Fruit fly (Drosophila melanogaster): ENCODE results near the gene Gr28b.

The Gr28b gene

DNA sequence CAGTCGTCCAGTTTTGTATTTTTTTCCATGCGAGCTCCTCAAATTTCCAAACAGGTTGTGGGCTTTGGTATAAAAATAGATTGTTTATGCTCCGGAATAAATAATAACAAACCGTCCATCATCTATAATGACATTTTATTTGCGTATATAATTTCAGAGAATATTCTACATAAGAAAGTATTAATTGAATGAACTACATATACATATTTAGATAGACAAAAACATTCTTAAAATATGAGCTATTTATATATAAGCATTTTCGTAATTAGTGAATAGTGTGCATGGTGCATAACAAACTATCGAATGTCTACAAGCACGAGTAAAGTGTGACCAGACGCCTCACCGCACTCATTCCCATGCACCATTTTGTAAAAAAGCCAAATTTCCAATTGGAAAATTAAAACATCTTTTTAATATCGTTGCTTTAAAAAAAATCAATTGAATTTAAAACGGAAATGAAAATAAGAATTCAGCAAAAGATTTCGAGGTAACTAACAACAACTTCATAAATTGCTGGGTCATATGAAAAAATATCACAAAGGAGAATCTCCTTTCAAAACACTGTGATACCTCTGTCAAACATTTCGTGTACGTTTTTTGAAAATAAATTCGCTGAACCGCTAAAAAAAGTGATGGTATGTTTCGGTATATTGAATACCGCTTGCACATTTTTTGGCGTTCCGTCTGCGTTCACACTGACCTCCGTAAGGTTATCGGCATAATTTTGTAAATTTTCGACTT lies 35.6 kb downstream of the Gr28b start, which contains the start of gene muc (continued):
- TF ChIP-seq CG16863 (GFP tag; optimal IDR thresholded peaks at IDR 0.05) (no peak), CG30020 (tag; optimal IDR thresholded peaks at IDR 0.05) (peak; percentile 94), tx (GFP tag; optimal IDR thresholded peaks at IDR 0.05) (no peak), CG9609 (GFP tag; optimal IDR thresholded peaks at IDR 0.05) (peak; percentile 38), CG1602 (GFP tag; optimal IDR thresholded peaks at IDR 0.05) (peak; percentile 31), sr (GFP tag; IDR thresholded peaks at IDR 0.05) (no peak), seq (GFP tag; IDR thresholded peaks at IDR 0.05) (no peak), CG12659 (GFP tag; optimal IDR thresholded peaks at IDR 0.05) (peak; percentile 77), CG17829 (tag; optimal IDR thresholded peaks at IDR 0.05) (peak; percentile 51), Tbp (GFP tag; optimal IDR thresholded peaks at IDR 0.05) (no peak), toy (GFP tag; IDR thresholded peaks at IDR 0.05) (no peak), dmrt99B (tag; optimal IDR thresholded peaks at IDR 0.05) (peak; percentile 31), sug (tag; optimal IDR thresholded peaks at IDR 0.05) (no peak), chinmo (GFP tag; IDR thresholded peaks at IDR 0.05; ENCODE audit: partially characterized antibody) (no peak), CG16779 (GFP tag; IDR thresholded peaks at IDR 0.05) (no peak), CG4404 (GFP tag; IDR thresholded peaks at IDR 0.05) (no peak), bsh (GFP tag; optimal IDR thresholded peaks at IDR 0.05) (peak in 1 of 2 experiments; percentile 31), vvl (GFP tag; IDR thresholded peaks at IDR 0.05) (peak; percentile 60), en (GFP tag; optimal IDR thresholded peaks at IDR 0.05) (no peak), Elba2 (GFP tag; optimal IDR thresholded peaks at IDR 0.05) (peak; percentile 92), CG6683 (GFP tag; optimal IDR thresholded peaks at IDR 0.05) (no peak), Ada2b (GFP tag; IDR thresholded peaks at IDR 0.05) (no peak), luna (GFP tag; optimal IDR thresholded peaks at IDR 0.05) (no peak), CG10431 (GFP tag; optimal IDR thresholded peaks at IDR 0.05) (no peak), shn (GFP tag; optimal IDR thresholded peaks at IDR 0.05) (peak; percentile 41), CG4282 (GFP tag; optimal IDR thresholded peaks at IDR 0.05) (no peak), D (optimal IDR thresholded peaks at IDR 0.05) (no peak), D (GFP tag; optimal IDR thresholded peaks at IDR 0.05) (no peak), chm (GFP tag; IDR thresholded peaks at IDR 0.05) (peak; percentile 59; the same call in 1 of the 2 replicates), Dll (GFP tag; IDR thresholded peaks at IDR 0.05; ENCODE audit: partially characterized antibody) (peak; percentile 75), crp (GFP tag; optimal IDR thresholded peaks at IDR 0.05) (no peak), CG3726 (GFP tag; IDR thresholded peaks at IDR 0.05) (no peak), Antp (GFP tag; optimal IDR thresholded peaks at IDR 0.05) (peak; percentile 46), Hsf (GFP tag; optimal IDR thresholded peaks at IDR 0.05) (peak; percentile 2), HmgD (GFP tag; optimal IDR thresholded peaks at IDR 0.05) (peak; percentile 10), Sox100B (GFP tag; optimal IDR thresholded peaks at IDR 0.05) (no peak), Spps (tag; optimal IDR thresholded peaks at IDR 0.05) (no peak), ssp (GFP tag; IDR thresholded peaks at IDR 0.05) (peak; percentile 98), CG6654 (GFP tag; optimal IDR thresholded peaks at IDR 0.05) (no peak), jumu (GFP tag; optimal IDR thresholded peaks at IDR 0.05) (no peak), slou (GFP tag; optimal IDR thresholded peaks at IDR 0.05) (peak; percentile 41), CG15011 (GFP tag; optimal IDR thresholded peaks at IDR 0.05) (no peak), CG13123 (GFP tag; optimal IDR thresholded peaks at IDR 0.05) (no peak), Fer2 (tag; optimal IDR thresholded peaks at IDR 0.05) (peak; percentile 2), HHEX (GFP tag; optimal IDR thresholded peaks at IDR 0.05) (no peak), stwl (tag; optimal IDR thresholded peaks at IDR 0.05) (peak; percentile 71), CG4820 (GFP tag; optimal IDR thresholded peaks at IDR 0.05) (peak; percentile 20), grn (GFP tag; optimal IDR thresholded peaks at IDR 0.05) (no peak), B-H1 (GFP tag; IDR thresholded peaks at IDR 0.05) (no peak), dan (GFP tag; IDR thresholded peaks at IDR 0.05) (no peak), onecut (GFP tag; IDR thresholded peaks at IDR 0.05) (no peak)
